Fruit fly (Drosophila melanogaster): ENCODE measurements around the gene inaF-D.
A peak's percentile ranks its signal among the peaks of the same experiment; 100 is the strongest.

The inaF-D gene

dm6 chrX:11714529-11715262 lies 14.2 kb downstream of the inaF-D start (continued):
- TF ChIP-seq CG15514 (GFP tag; optimal IDR thresholded peaks at IDR 0.05) = peak; percentile 77
- no peak for TF ChIP-seq luna (GFP tag; optimal IDR thresholded peaks at IDR 0.05)
- peak; percentile 98 for TF ChIP-seq CG17385 (GFP tag; optimal IDR thresholded peaks at IDR 0.05)
- TF ChIP-seq CG18011 (GFP tag; optimal IDR thresholded peaks at IDR 0.05) = peak; percentile 64
- peak; percentile 82 for TF ChIP-seq row (GFP tag; IDR thresholded peaks at IDR 0.05)
- TF ChIP-seq Side (GFP tag; optimal IDR thresholded peaks at IDR 0.05) = no peak
- TF ChIP-seq Elba2 (GFP tag; optimal IDR thresholded peaks at IDR 0.05) = no peak
- TF ChIP-seq ase (GFP tag; IDR thresholded peaks at IDR 0.05) = peak; percentile 61; the same call in 1 of the 3 replicates
- TF ChIP-seq CG6813 (GFP tag; optimal IDR thresholded peaks at IDR 0.05) = peak; percentile 13
- peak; percentile 9 for TF ChIP-seq CG11723 (GFP tag; optimal IDR thresholded peaks at IDR 0.05)
- no peak; the same call in 2 of the 3 replicates for TF ChIP-seq jigr1 (GFP tag; IDR thresholded peaks at IDR 0.05)
- TF ChIP-seq Stat92E (GFP tag; optimal IDR thresholded peaks at IDR 0.05) = no peak
- no peak for TF ChIP-seq cad (GFP tag; optimal IDR thresholded peaks at IDR 0.05)
- no peak for TF ChIP-seq sima (GFP tag; optimal IDR thresholded peaks at IDR 0.05)
- TF ChIP-seq CG11247 (GFP tag; IDR thresholded peaks at IDR 0.05) = peak; percentile 65
- TF ChIP-seq CG9437 (GFP tag; optimal IDR thresholded peaks at IDR 0.05) = peak; percentile 42
- TF ChIP-seq CG6272 (GFP tag; IDR thresholded peaks at IDR 0.05) = peak; percentile 62
- peak; percentile 17 for TF ChIP-seq pzg (GFP tag; optimal IDR thresholded peaks at IDR 0.05)
- TF ChIP-seq lola (GFP tag; optimal IDR thresholded peaks at IDR 0.05) = peak in 1 of 3 experiments; percentile 23
- TF ChIP-seq CG2678 (tag; optimal IDR thresholded peaks at IDR 0.05) = peak; percentile 77
- TF ChIP-seq Nf-YA (GFP tag; IDR thresholded peaks at IDR 0.05) = no peak
- TF ChIP-seq fd96Cb (tag; optimal IDR thresholded peaks at IDR 0.05) = peak; percentile 26
- TF ChIP-seq bigmax (GFP tag; optimal IDR thresholded peaks at IDR 0.05) = no peak
- peak; percentile 71 for TF ChIP-seq Oli (tag; optimal IDR thresholded peaks at IDR 0.05)
- peak; percentile 27 for TF ChIP-seq CG14710 (tag; optimal IDR thresholded peaks at IDR 0.05)
- peak; percentile 59 for TF ChIP-seq CG9609 (GFP tag; optimal IDR thresholded peaks at IDR 0.05)
- TF ChIP-seq Doc2 (GFP tag; IDR thresholded peaks at IDR 0.05) = no peak
- TF ChIP-seq CG4854 (GFP tag; optimal IDR thresholded peaks at IDR 0.05) = peak; percentile 40
- TF ChIP-seq Oaz (GFP tag; IDR thresholded peaks at IDR 0.05) = peak; percentile 65
- TF ChIP-seq al (GFP tag; IDR thresholded peaks at IDR 0.05) = peak; percentile 71
- no peak for TF ChIP-seq HmgD (GFP tag; optimal IDR thresholded peaks at IDR 0.05)
- peak; percentile 71 for TF ChIP-seq sob (GFP tag; IDR thresholded peaks at IDR 0.05)
- peak; percentile 13; the same call in 1 of the 2 replicates for TF ChIP-seq ssp (GFP tag; IDR thresholded peaks at IDR 0.05)
- TF ChIP-seq CG10959 (GFP tag; IDR thresholded peaks at IDR 0.05) = peak; percentile 55
- 0 out of 2 replicates have a peak, but pooled peaks have one; percentile 44 for TF ChIP-seq CG11696 (GFP tag; IDR thresholded peaks at IDR 0.05)
- TF ChIP-seq Blimp-1 (GFP tag; optimal IDR thresholded peaks at IDR 0.05) = peak; percentile 40
- peak; percentile 14 for TF ChIP-seq vfl (GFP tag; optimal IDR thresholded peaks at IDR 0.05)
- TF ChIP-seq sisA (GFP tag; IDR thresholded peaks at IDR 0.05) = peak; percentile 73
- no peak for TF ChIP-seq C15 (GFP tag; IDR thresholded peaks at IDR 0.05)
- peak; percentile 71; the same call in 2 of the 3 replicates for TF ChIP-seq ken (GFP tag; IDR thresholded peaks at IDR 0.05)
- no peak for TF ChIP-seq CG12744 (GFP tag; optimal IDR thresholded peaks at IDR 0.05)
- peak; percentile 36 for TF ChIP-seq CG10267 (tag; optimal IDR thresholded peaks at IDR 0.05)
- no peak for TF ChIP-seq tup (GFP tag; optimal IDR thresholded peaks at IDR 0.05)
- peak; percentile 70 for TF ChIP-seq HHEX (GFP tag; optimal IDR thresholded peaks at IDR 0.05)
- 0 out of 2 replicates have a peak, but pooled peaks have one; percentile 39 for TF ChIP-seq CG32767 (GFP tag; IDR thresholded peaks at IDR 0.05)
- no peak for TF ChIP-seq CG3995 (GFP tag; optimal IDR thresholded peaks at IDR 0.05)
- no peak for TF ChIP-seq ham (GFP tag; IDR thresholded peaks at IDR 0.05)
- peak; percentile 42 for TF ChIP-seq D19B (GFP tag; optimal IDR thresholded peaks at IDR 0.05)
- TF ChIP-seq ab (GFP tag; optimal IDR thresholded peaks at IDR 0.05) = no peak

Data from whole organism, embryonic.